Fruit fly (Drosophila melanogaster): Measurements from ENCODE around the gene CG17712.
A peak's percentile ranks its signal among the peaks of the same experiment; 100 is the strongest.

CG17712 gene

dm6 chr2L:1704746-1705145, 47.2 kb downstream of the CG17712 start, which contains the start of gene cpb (continued):
- peak; percentile 88 for TF ChIP-seq Dll (GFP tag; IDR thresholded peaks at IDR 0.05; ENCODE audit: partially characterized antibody)
- no peak for TF ChIP-seq H2.0 (GFP tag; IDR thresholded peaks at IDR 0.05)
- TF ChIP-seq CG15696 (tag; optimal IDR thresholded peaks at IDR 0.05): no peak
- TF ChIP-seq CG6254 (GFP tag; optimal IDR thresholded peaks at IDR 0.05): no peak
- no peak for TF ChIP-seq CG2120 (GFP tag; optimal IDR thresholded peaks at IDR 0.05)
- TF ChIP-seq CG18476 (GFP tag; optimal IDR thresholded peaks at IDR 0.05): no peak
- peak in 1 of 2 experiments; percentile 15 for TF ChIP-seq Pdp1 (GFP tag; optimal IDR thresholded peaks at IDR 0.05)
- peak; percentile 39 for TF ChIP-seq Sin3A (optimal IDR thresholded peaks at IDR 0.05)
- no peak for TF ChIP-seq ash1 (GFP tag; optimal IDR thresholded peaks at IDR 0.05)
- no peak for TF ChIP-seq fd96Cb (tag; optimal IDR thresholded peaks at IDR 0.05)
- no peak for TF ChIP-seq br (optimal IDR thresholded peaks at IDR 0.05)
- peak; percentile 47 for TF ChIP-seq CG15514 (GFP tag; optimal IDR thresholded peaks at IDR 0.05)
- TF ChIP-seq Awh (GFP tag; IDR thresholded peaks at IDR 0.05): no peak
- no peak for TF ChIP-seq cg (GFP tag; optimal IDR thresholded peaks at IDR 0.05)
- TF ChIP-seq CG10147 (GFP tag; optimal IDR thresholded peaks at IDR 0.05): no peak
- TF ChIP-seq HLH4C (GFP tag; IDR thresholded peaks at IDR 0.05; ENCODE audit: partially characterized antibody): peak; percentile 93
- TF ChIP-seq CG8924 (tag; optimal IDR thresholded peaks at IDR 0.05): no peak
- TF ChIP-seq shn (GFP tag; optimal IDR thresholded peaks at IDR 0.05): no peak
- TF ChIP-seq ems (GFP tag; optimal IDR thresholded peaks at IDR 0.05): no peak
- no peak for TF ChIP-seq CG2678 (tag; optimal IDR thresholded peaks at IDR 0.05)
- TF ChIP-seq E2f2 (GFP tag; IDR thresholded peaks at IDR 0.05): peak; percentile 93
- no peak for TF ChIP-seq Neu2 (GFP tag; optimal IDR thresholded peaks at IDR 0.05; ENCODE audit: borderline replicate concordance)
- TF ChIP-seq Myb (GFP tag; optimal IDR thresholded peaks at IDR 0.05): peak; percentile 88
- peak; percentile 86 for TF ChIP-seq CG14860 (GFP tag; IDR thresholded peaks at IDR 0.05; ENCODE audit: partially characterized antibody)
- no peak for TF ChIP-seq CG6654 (GFP tag; optimal IDR thresholded peaks at IDR 0.05)
- TF ChIP-seq Sry-δ (GFP tag; optimal IDR thresholded peaks at IDR 0.05): peak; percentile 92
- no peak for TF ChIP-seq CG31388 (GFP tag; optimal IDR thresholded peaks at IDR 0.05)
- TF ChIP-seq mld (GFP tag; IDR thresholded peaks at IDR 0.05; ENCODE audit: partially characterized antibody): peak; percentile 83; the same call in 1 of the 3 replicates
- TF ChIP-seq CG18599 (GFP tag; optimal IDR thresholded peaks at IDR 0.05): no peak
- no peak for TF ChIP-seq CG43689 (GFP tag; IDR thresholded peaks at IDR 0.05)
- TF ChIP-seq sna (GFP tag; IDR thresholded peaks at IDR 0.05; ENCODE audit: partially characterized antibody): peak; percentile 68; the same call in 1 of the 2 replicates
- TF ChIP-seq zen (tag; optimal IDR thresholded peaks at IDR 0.05): no peak
- no peak for TF ChIP-seq dan (GFP tag; IDR thresholded peaks at IDR 0.05)
- peak; percentile 53; the same call in 1 of the 2 replicates for TF ChIP-seq vvl (GFP tag; IDR thresholded peaks at IDR 0.05)
- TF ChIP-seq tin (GFP tag; optimal IDR thresholded peaks at IDR 0.05): no peak
- no peak for TF ChIP-seq CG10274 (GFP tag; optimal IDR thresholded peaks at IDR 0.05)
- peak; percentile 78 for TF ChIP-seq CG2116 (GFP tag; optimal IDR thresholded peaks at IDR 0.05)
- no peak for TF ChIP-seq slou (GFP tag; optimal IDR thresholded peaks at IDR 0.05)
- TF ChIP-seq CG7987 (GFP tag; optimal IDR thresholded peaks at IDR 0.05): no peak
- no peak for TF ChIP-seq Eip74EF (GFP tag; optimal IDR thresholded peaks at IDR 0.05)
- peak; percentile 89 for TF ChIP-seq hb (GFP tag; IDR thresholded peaks at IDR 0.05; ENCODE audit: partially characterized antibody)
- peak; percentile 92 for TF ChIP-seq bbx (GFP tag; IDR thresholded peaks at IDR 0.05; ENCODE audit: partially characterized antibody)
- no peak for TF ChIP-seq CG15269 (tag; optimal IDR thresholded peaks at IDR 0.05)
- no peak for TF ChIP-seq usp (GFP tag; optimal IDR thresholded peaks at IDR 0.05)
- TF ChIP-seq CG1602 (GFP tag; optimal IDR thresholded peaks at IDR 0.05): no peak
- no peak for TF ChIP-seq CG13624 (GFP tag; optimal IDR thresholded peaks at IDR 0.05)
- TF ChIP-seq MESR4 (GFP tag; optimal IDR thresholded peaks at IDR 0.05): peak; percentile 70
- TF ChIP-seq CG11696 (GFP tag; IDR thresholded peaks at IDR 0.05): no peak
- TF ChIP-seq repo (GFP tag; optimal IDR thresholded peaks at IDR 0.05): no peak
- TF ChIP-seq Asciz (GFP tag; optimal IDR thresholded peaks at IDR 0.05): no peak
